Worm (Caenorhabditis elegans): ENCODE measurements around the gene drh-1.

The drh-1 gene

ce11 chrIV:6572655-6573054, 40.5 kb downstream of the drh-1 start:
- no peak for TF ChIP-seq Y48G9A.11 (GFP tag; IDR thresholded peaks at IDR 0.05)
- peak; percentile 42 for TF ChIP-seq aha-1 (tag)
- peak; percentile 10 for TF ChIP-seq nhr-28 (tag; optimal IDR thresholded peaks at IDR 0.05)

ce11 chrIV:6572238-6572637, 40.9 kb downstream of the drh-1 start, which contains the start of gene bicd-1:
Gene bicd-1 (minus strand): TSS chrIV:6572338.
- TF ChIP-seq ceh-28 (tag; optimal IDR thresholded peaks at IDR 0.05) (no peak), arid-1 (GFP tag; conservative IDR thresholded peaks at IDR 0.05) (no peak), tra-1 (GFP tag; IDR thresholded peaks at IDR 0.05) (no peak), hmg-1.1 (GFP tag; IDR thresholded peaks at IDR 0.05) (no peak), ceh-32 (tag; optimal IDR thresholded peaks at IDR 0.05; ENCODE audit: poor library complexity) (no peak), lir-3 (tag; optimal IDR thresholded peaks at IDR 0.05) (no peak), daf-12 (tag; optimal IDR thresholded peaks at IDR 0.05) (no peak), lsy-2 (tag; optimal IDR thresholded peaks at IDR 0.05) (no peak), madf-5 (GFP tag; IDR thresholded peaks at IDR 0.05) (no peak), tag-97 (GFP tag; IDR thresholded peaks at IDR 0.05) (no peak), daf-16 (GFP tag; optimal IDR thresholded peaks at IDR 0.05) (no peak), daf-16 (tag; optimal IDR thresholded peaks at IDR 0.05) (no peak), vab-7 (GFP tag; IDR thresholded peaks at IDR 0.05) (no peak), dmd-8 (GFP tag; IDR thresholded peaks at IDR 0.05) (no peak), snpc-4 (tag; optimal IDR thresholded peaks at IDR 0.05) (no peak)

- no peak for TF ChIP-seq Y5F2A.4 (GFP tag; optimal IDR thresholded peaks at IDR 0.05)
- no peak for TF ChIP-seq Y105C5A.15 (GFP tag; IDR thresholded peaks at IDR 0.05)
- TF ChIP-seq ceh-28 (tag; optimal IDR thresholded peaks at IDR 0.05): no peak
- TF ChIP-seq zfp-2 (tag; optimal IDR thresholded peaks at IDR 0.05): no peak
- TF ChIP-seq lin-39 (tag; optimal IDR thresholded peaks at IDR 0.05): no peak
- no peak for TF ChIP-seq lin-38 (GFP tag; IDR thresholded peaks at IDR 0.05)
- no peak for TF ChIP-seq fkh-10 (GFP tag; optimal IDR thresholded peaks at IDR 0.05)
- no peak for TF ChIP-seq mxl-2 (GFP tag; conservative IDR thresholded peaks at IDR 0.05)
- TF ChIP-seq nhr-10 (tag; optimal IDR thresholded peaks at IDR 0.05): no peak
- TF ChIP-seq F49E8.2 (tag; optimal IDR thresholded peaks at IDR 0.05; ENCODE audit: borderline replicate concordance): no peak
- TF ChIP-seq nhr-41 (GFP tag; IDR thresholded peaks at IDR 0.05): no peak
- no peak for TF ChIP-seq ceh-62 (tag; optimal IDR thresholded peaks at IDR 0.05)
- no peak for TF ChIP-seq F10B5.3 (tag; optimal IDR thresholded peaks at IDR 0.05)
- TF ChIP-seq nhr-25 (tag; optimal IDR thresholded peaks at IDR 0.05; ENCODE audit: borderline replicate concordance, insufficient read depth): no peak
- no peak for TF ChIP-seq pha-4 (GFP tag; IDR thresholded peaks at IDR 0.05)
- no peak for TF ChIP-seq pha-4 (tag; optimal IDR thresholded peaks at IDR 0.05)
- no peak for TF ChIP-seq daf-12 (tag; optimal IDR thresholded peaks at IDR 0.05)
- TF ChIP-seq F37D6.2 (tag; optimal IDR thresholded peaks at IDR 0.05): no peak
- no peak for TF ChIP-seq arid-1 (GFP tag; conservative IDR thresholded peaks at IDR 0.05)
- no peak for TF ChIP-seq F44E2.7 (GFP tag; IDR thresholded peaks at IDR 0.05)
Measured at ce11 chrIV:6565605-6566004, 47.5 kb downstream of the drh-1 start.

- TF ChIP-seq cey-2 (tag; optimal IDR thresholded peaks at IDR 0.05; ENCODE audit: borderline replicate concordance, insufficient read depth): no peak
- TF ChIP-seq lin-38 (GFP tag; IDR thresholded peaks at IDR 0.05): no peak
- TF ChIP-seq egl-43 (GFP tag; IDR thresholded peaks at IDR 0.05): no peak
- 0 out of 2 replicates have a peak, but pooled peaks have one; percentile 62 for TF ChIP-seq snpc-1.2 (GFP tag; IDR thresholded peaks at IDR 0.05)
- TF ChIP-seq nhr-41 (GFP tag; IDR thresholded peaks at IDR 0.05): no peak
- TF ChIP-seq unc-62 (GFP tag; optimal IDR thresholded peaks at IDR 0.05 in 1 of 2): peak in 1 of 2 experiments; percentile 50
- TF ChIP-seq unc-62 (tag; optimal IDR thresholded peaks at IDR 0.05): no peak
Measured at ce11 chrIV:6562039-6562438, 51.1 kb downstream of the drh-1 start.

Data from whole organism, L4 larva.